Fruit fly (Drosophila melanogaster): Measurements from ENCODE around the gene SP1029.

Gene SP1029

DNA sequence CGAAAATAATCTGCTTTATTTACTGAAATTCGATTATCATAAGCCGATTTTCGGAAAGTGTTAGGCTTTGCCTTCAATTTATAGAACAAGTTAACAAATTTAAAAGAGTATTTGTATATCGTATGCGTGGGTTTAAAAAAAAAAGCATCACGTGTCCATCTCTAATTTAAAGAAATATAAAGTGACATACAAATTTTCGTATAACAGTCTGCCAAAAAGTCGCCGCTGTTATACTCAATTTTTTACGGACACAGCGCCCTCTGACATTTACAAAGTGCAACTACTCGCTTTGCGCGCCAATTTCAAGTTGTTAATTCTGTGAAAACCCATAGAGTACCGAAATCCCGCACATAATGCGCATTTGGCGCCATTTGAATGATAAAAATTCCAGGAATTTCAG, 1.2 kb upstream of the SP1029 start (continued):
- TF ChIP-seq ro (GFP tag; IDR thresholded peaks at IDR 0.05) (no peak), CG8089 (GFP tag; optimal IDR thresholded peaks at IDR 0.05) (peak; percentile 13), toy (GFP tag; IDR thresholded peaks at IDR 0.05) (no peak), CG13624 (GFP tag; optimal IDR thresholded peaks at IDR 0.05) (peak; percentile 37), Myb (GFP tag; optimal IDR thresholded peaks at IDR 0.05) (no peak), CG8359 (GFP tag; optimal IDR thresholded peaks at IDR 0.05; ENCODE audit: borderline replicate concordance) (no peak), CG6683 (GFP tag; optimal IDR thresholded peaks at IDR 0.05) (no peak), lab (GFP tag; optimal IDR thresholded peaks at IDR 0.05) (peak; percentile 6), MBD-R2 (GFP tag; IDR thresholded peaks at IDR 0.05) (peak; percentile 18; the same call in 1 of the 2 replicates), CG17361 (GFP tag; IDR thresholded peaks at IDR 0.05) (0 out of 3 replicates have a peak, but pooled peaks have one; percentile 28), insv (GFP tag; optimal IDR thresholded peaks at IDR 0.05) (peak in 1 of 2 experiments; percentile 5), Oli (tag; optimal IDR thresholded peaks at IDR 0.05) (no peak), sim (GFP tag; IDR thresholded peaks at IDR 0.05) (no peak), fd96Cb (tag; optimal IDR thresholded peaks at IDR 0.05) (no peak), Eip74EF (GFP tag; optimal IDR thresholded peaks at IDR 0.05) (no peak), ara (GFP tag; IDR thresholded peaks at IDR 0.05) (no peak), vfl (GFP tag; optimal IDR thresholded peaks at IDR 0.05) (no peak), Taf1 (GFP tag; IDR thresholded peaks at IDR 0.05) (no peak), abd-A (tag; optimal IDR thresholded peaks at IDR 0.05) (no peak), CG31365 (tag; optimal IDR thresholded peaks at IDR 0.05) (no peak), so (GFP tag; IDR thresholded peaks at IDR 0.05) (peak; percentile 29; the same call in 1 of the 3 replicates), Hr39 (optimal IDR thresholded peaks at IDR 0.05) (no peak), sens (GFP tag) (no peak), zfh1 (GFP tag; IDR thresholded peaks at IDR 0.05) (peak; percentile 66; the same call in 2 of the 3 replicates), ase (GFP tag; IDR thresholded peaks at IDR 0.05) (no peak), Deaf1 (tag; optimal IDR thresholded peaks at IDR 0.05) (no peak), B-H2 (GFP tag; optimal IDR thresholded peaks at IDR 0.05) (no peak), stc (GFP tag; IDR thresholded peaks at IDR 0.05) (no peak), caup (GFP tag; optimal IDR thresholded peaks at IDR 0.05; ENCODE audit: severe bottlenecking) (no peak), CG15696 (tag; optimal IDR thresholded peaks at IDR 0.05) (peak; percentile 64), ttk (GFP tag; IDR thresholded peaks at IDR 0.05) (no peak), Bdp1 (GFP tag; optimal IDR thresholded peaks at IDR 0.05) (no peak), tio (GFP tag; optimal IDR thresholded peaks at IDR 0.05) (no peak), CG6765 (GFP tag; optimal IDR thresholded peaks at IDR 0.05) (no peak), nerfin-2 (GFP tag; IDR thresholded peaks at IDR 0.05; ENCODE audit: partially characterized antibody) (no peak), Spps (tag; optimal IDR thresholded peaks at IDR 0.05) (no peak), gro (GFP tag; optimal IDR thresholded peaks at IDR 0.05) (no peak), dmrt11E (tag; optimal IDR thresholded peaks at IDR 0.05) (no peak), NfI (GFP tag; optimal IDR thresholded peaks at IDR 0.05) (no peak), CG17612 (GFP tag; IDR thresholded peaks at IDR 0.05) (no peak), CG13296 (GFP tag; optimal IDR thresholded peaks at IDR 0.05) (no peak), tin (GFP tag; optimal IDR thresholded peaks at IDR 0.05) (peak; percentile 27), Pdp1 (GFP tag; optimal IDR thresholded peaks at IDR 0.05) (peak in 1 of 2 experiments; percentile 4), pan (optimal IDR thresholded peaks at IDR 0.05) (no peak), pan (GFP tag; optimal IDR thresholded peaks at IDR 0.05 in 1 of 2, IDR thresholded peaks at IDR 0.05 in 1 of 2) (peak in 1 of 2 experiments; percentile 39), CG14710 (tag; optimal IDR thresholded peaks at IDR 0.05) (peak; percentile 36), CG13775 (GFP tag; optimal IDR thresholded peaks at IDR 0.05) (peak; percentile 16), CG6813 (GFP tag; optimal IDR thresholded peaks at IDR 0.05) (no peak), tll (GFP tag; optimal IDR thresholded peaks at IDR 0.05) (no peak), NK7.1 (GFP tag; optimal IDR thresholded peaks at IDR 0.05) (peak; percentile 5), BEAF-32 (GFP tag; optimal IDR thresholded peaks at IDR 0.05) (peak; percentile 71)
